Fruit fly (Drosophila melanogaster) whole organism, embryonic: ENCODE measurements around the gene mtsh.

ENCODE experiments used
- Ada2b ChIP-seq: fragments of 200-800 bp; sonication (Bioruptor generic); IDR thresholded peaks from 2 replicates; pipeline ENCODE4 v1.3.6; 2022; ENCODE audit warnings: missing biosample characterization, missing genetic modification characterization
- Antp ChIP-seq: fragments of 200-800 bp; sonication (Bioruptor generic); optimal IDR thresholded peaks from 3 replicates; lab custom pipeline; 2016; ENCODE audit warnings: missing biosample characterization, missing genetic modification characterization
- B-H2 ChIP-seq: fragments of 200-800 bp; sonication (Bioruptor generic); optimal IDR thresholded peaks from 2 replicates; lab custom pipeline; 2018; ENCODE audit warnings: missing biosample characterization, mild to moderate bottlenecking, missing genetic modification characterization
- CG10565 ChIP-seq: fragments of 200-800 bp; sonication (Bioruptor generic); optimal IDR thresholded peaks from 3 replicates; lab custom pipeline; 2016; ENCODE audit warnings: missing biosample characterization, mild to moderate bottlenecking, missing genetic modification characterization
- CG10654 ChIP-seq: fragments of 200-800 bp; sonication (Bioruptor generic); optimal IDR thresholded peaks from 2 replicates; lab custom pipeline; 2016; ENCODE audit warnings: missing biosample characterization, missing genetic modification characterization
- CG11085 ChIP-seq: fragments of 200-800 bp; sonication (Bioruptor generic); IDR thresholded peaks from 2 replicates; pipeline ENCODE4 v1.3.6; 2022; ENCODE audit warnings: missing biosample characterization, missing genetic modification characterization
- CG11504 ChIP-seq: fragments of 200-800 bp; sonication (Bioruptor generic); optimal IDR thresholded peaks from 3 replicates; lab custom pipeline; 2019; ENCODE audit warnings: missing biosample characterization, mild to moderate bottlenecking, missing genetic modification characterization, moderate library complexity
- CG11695 ChIP-seq: fragments of 200-800 bp; sonication (Bioruptor generic); IDR thresholded peaks from 3 replicates; pipeline ENCODE4 v1.3.6; 2022; ENCODE audit warnings: missing biosample characterization, missing genetic modification characterization
- CG12219 ChIP-seq: fragments of 200-800 bp; sonication (Bioruptor generic); optimal IDR thresholded peaks from 3 replicates; lab custom pipeline; 2018; ENCODE audit warnings: missing biosample characterization, mild to moderate bottlenecking, missing genetic modification characterization
- CG12236 ChIP-seq: fragments of 200-800 bp; sonication (Bioruptor generic); optimal IDR thresholded peaks from 2 replicates; lab custom pipeline; 2016; ENCODE audit warnings: missing biosample characterization, missing genetic modification characterization
- CG12299 ChIP-seq: fragments of 200-800 bp; sonication (Bioruptor generic); optimal IDR thresholded peaks from 2 replicates; lab custom pipeline; 2018; ENCODE audit warnings: missing biosample characterization, mild to moderate bottlenecking, missing genetic modification characterization
- CG12769 ChIP-seq: fragments of 200-800 bp; sonication (Bioruptor generic); optimal IDR thresholded peaks from 2 replicates; lab custom pipeline; 2019; ENCODE audit warnings: missing biosample characterization, mild to moderate bottlenecking, missing genetic modification characterization, moderate library complexity
- CG13624 ChIP-seq: fragments of 200-800 bp; sonication (Bioruptor generic); optimal IDR thresholded peaks from 2 replicates; lab custom pipeline; 2016; ENCODE audit warnings: missing biosample characterization, missing genetic modification characterization
- CG15514 ChIP-seq: fragments of 200-800 bp; sonication (Bioruptor generic); optimal IDR thresholded peaks from 3 replicates; lab custom pipeline; 2017; ENCODE audit warnings: missing biosample characterization, missing genetic modification characterization, mild to moderate bottlenecking, moderate library complexity, missing genetic modification reagents
- CG15696 ChIP-seq: fragments of 200-800 bp; sonication (Bioruptor generic); optimal IDR thresholded peaks from 2 replicates; lab custom pipeline; 2019; ENCODE audit warnings: missing biosample characterization, mild to moderate bottlenecking, missing genetic modification characterization, moderate library complexity
- CG17328 ChIP-seq: fragments of 200-800 bp; sonication (Bioruptor generic); IDR thresholded peaks from 2 replicates; pipeline ENCODE4 v1.3.6; 2022; ENCODE audit warnings: missing biosample characterization, missing genetic modification characterization
- CG17361 ChIP-seq: fragments of 200-800 bp; sonication (Bioruptor generic); IDR thresholded peaks from 3 replicates; pipeline ENCODE4 v1.3.6; 2022; ENCODE audit warnings: missing biosample characterization, missing genetic modification characterization
- CG18011 ChIP-seq: fragments of 200-800 bp; sonication (Bioruptor generic); optimal IDR thresholded peaks from 2 replicates; lab custom pipeline; 2017; ENCODE audit warnings: missing biosample characterization, missing genetic modification characterization, mild to moderate bottlenecking, moderate library complexity, missing genotype
- CG2120 ChIP-seq: fragments of 200-800 bp; sonication (Bioruptor generic); optimal IDR thresholded peaks from 3 replicates; lab custom pipeline; 2016; ENCODE audit warnings: missing biosample characterization, missing genetic modification characterization
- CG2889 ChIP-seq: fragments of 200-800 bp; sonication (Bioruptor generic); IDR thresholded peaks from 3 replicates; pipeline ENCODE4 v1.3.6; 2022; ENCODE audit warnings: missing biosample characterization, missing genetic modification characterization
- CG31388 ChIP-seq: fragments of 200-800 bp; sonication (Bioruptor generic); optimal IDR thresholded peaks from 2 replicates; lab custom pipeline; 2016; ENCODE audit warnings: missing biosample characterization, missing genetic modification characterization
- CG34422 ChIP-seq: fragments of 200-800 bp; sonication (Bioruptor generic); IDR thresholded peaks from 3 replicates; pipeline ENCODE4 v1.3.6; 2022; ENCODE audit warnings: missing biosample characterization, missing genetic modification characterization
- CG3726 ChIP-seq: fragments of 200-800 bp; sonication (Bioruptor generic); IDR thresholded peaks from 3 replicates; pipeline ENCODE4, ENCODE4 v1.3.6; 2022; ENCODE audit warnings: missing biosample characterization, missing genetic modification characterization
- CG42726 ChIP-seq: fragments of 200-800 bp; sonication (Bioruptor generic); IDR thresholded peaks from 2 replicates; pipeline ENCODE4 v1.3.6; 2022; ENCODE audit warnings: missing biosample characterization, missing genetic modification characterization; ENCODE audit not compliant: partially characterized antibody
- CG6689 ChIP-seq: fragments of 200-800 bp; sonication (Bioruptor generic); IDR thresholded peaks from 2 replicates; pipeline ENCODE4 v1.3.6; 2022; ENCODE audit warnings: missing biosample characterization, missing genetic modification characterization
- CG7556 ChIP-seq: fragments of 200-800 bp; sonication (Bioruptor generic); optimal IDR thresholded peaks from 2 replicates; lab custom pipeline; 2017; ENCODE audit warnings: missing biosample characterization, mild to moderate bottlenecking, missing genetic modification characterization
- CG8281 ChIP-seq: fragments of 200-800 bp; sonication (Bioruptor generic); optimal IDR thresholded peaks from 2 replicates; lab custom pipeline; 2018; ENCODE audit warnings: missing biosample characterization, mild to moderate bottlenecking, missing genetic modification characterization, moderate library complexity
- CG8290 ChIP-seq, 3 experiments: fragments of 200-800 bp; sonication (Bioruptor generic); optimal IDR thresholded peaks; 2 replicates each; lab custom pipeline; 2016 to 2019; ENCODE audit warnings: missing biosample characterization in 3 of 3, missing genetic modification characterization in 3 of 3, mild to moderate bottlenecking in 2 of 3, moderate library complexity in 1 of 3
- CG8944 ChIP-seq: fragments of 200-800 bp; sonication (Bioruptor generic); optimal IDR thresholded peaks from 3 replicates; lab custom pipeline; 2016; ENCODE audit warnings: missing biosample characterization, missing genetic modification characterization
- CG9876 ChIP-seq: fragments of 200-800 bp; sonication (Bioruptor generic); optimal IDR thresholded peaks from 2 replicates; lab custom pipeline; 2016; ENCODE audit warnings: missing biosample characterization, missing genetic modification characterization
- Dad ChIP-seq: fragments of 200-800 bp; sonication (Bioruptor generic); optimal IDR thresholded peaks from 3 replicates; lab custom pipeline; 2016; ENCODE audit warnings: missing biosample characterization, missing genetic modification characterization
- Dip3 ChIP-seq: fragments of 200-800 bp; sonication (Bioruptor generic); optimal IDR thresholded peaks from 3 replicates; lab custom pipeline; 2016; ENCODE audit warnings: missing biosample characterization, missing genetic modification characterization
- Lhr ChIP-seq: fragments of 200-800 bp; sonication (Bioruptor generic); optimal IDR thresholded peaks from 3 replicates; lab custom pipeline; 2017; ENCODE audit warnings: mild to moderate bottlenecking, missing biosample characterization, missing genetic modification reagents, missing genetic modification characterization
- Nf-YB ChIP-seq: fragments of 200-800 bp; sonication (Bioruptor generic); optimal IDR thresholded peaks from 3 replicates; lab custom pipeline; 2019; ENCODE audit warnings: missing biosample characterization, mild to moderate bottlenecking, missing genetic modification characterization, moderate library complexity
- Nf-YC ChIP-seq: fragments of 200-800 bp; optimal IDR thresholded peaks from 3 replicates; lab custom pipeline; 2019; ENCODE audit warnings: missing biosample characterization, mild to moderate bottlenecking, missing genetic modification characterization, moderate library complexity
- Ptx1 ChIP-seq: fragments of 200-800 bp; sonication (Bioruptor generic); IDR thresholded peaks from 2 replicates; pipeline ENCODE4 v1.3.6; 2022; ENCODE audit warnings: missing biosample characterization, missing genetic modification characterization
- Scr ChIP-seq: fragments of 200-800 bp; sonication (Bioruptor generic); IDR thresholded peaks from 2 replicates; pipeline ENCODE4 v1.3.6; 2022; ENCODE audit warnings: missing biosample characterization, missing genetic modification characterization; ENCODE audit not compliant: partially characterized antibody
- Side ChIP-seq: fragments of 200-800 bp; sonication (Bioruptor generic); optimal IDR thresholded peaks from 2 replicates; lab custom pipeline; 2016; ENCODE audit warnings: missing biosample characterization, missing genetic modification characterization
- Sin3A ChIP-seq: fragments of >200 bp; optimal IDR thresholded peaks from 2 replicates; lab custom pipeline; 2018
- Tbp ChIP-seq: fragments of >200 bp; optimal IDR thresholded peaks from 2 replicates; lab custom pipeline; 2018; ENCODE audit warnings: missing biosample characterization, missing genetic modification characterization
- bigmax ChIP-seq: fragments of 200-800 bp; sonication (Bioruptor generic); optimal IDR thresholded peaks from 2 replicates; lab custom pipeline; 2018; ENCODE audit warnings: missing biosample characterization, mild to moderate bottlenecking, missing genetic modification characterization
- caup ChIP-seq: fragments of 200-800 bp; sonication (Bioruptor generic); optimal IDR thresholded peaks from 3 replicates; lab custom pipeline; 2017; ENCODE audit warnings: missing biosample characterization, mild to moderate bottlenecking, missing genetic modification characterization, moderate library complexity; ENCODE audit not compliant: severe bottlenecking
- dmrt99B ChIP-seq: fragments of 200-800 bp; sonication (Bioruptor generic); optimal IDR thresholded peaks from 2 replicates; lab custom pipeline; 2018; ENCODE audit warnings: missing biosample characterization, mild to moderate bottlenecking, missing genetic modification characterization, moderate library complexity
- lola ChIP-seq, 3 experiments: fragments of >200 bp in 2 of 3; fragments of 200-800 bp in 1 of 3; sonication (Bioruptor generic) in 1 of 3; optimal IDR thresholded peaks; 2 replicates each; lab custom pipeline; 2017 to 2019; ENCODE audit warnings: missing biosample characterization in 3 of 3, missing genetic modification characterization in 3 of 3, mild to moderate bottlenecking in 1 of 3, moderate library complexity in 1 of 3
- pb ChIP-seq: fragments of 200-800 bp; sonication (Bioruptor generic); optimal IDR thresholded peaks from 3 replicates; lab custom pipeline; 2016; ENCODE audit warnings: missing biosample characterization, missing genetic modification characterization
- row ChIP-seq: fragments of 200-800 bp; sonication (Bioruptor generic); IDR thresholded peaks from 3 replicates; pipeline ENCODE4 v1.3.6; 2022; ENCODE audit warnings: missing biosample characterization, missing genetic modification characterization
- schlank ChIP-seq: fragments of 200-800 bp; sonication (Bioruptor generic); optimal IDR thresholded peaks from 2 replicates; lab custom pipeline; 2018; ENCODE audit warnings: missing biosample characterization, mild to moderate bottlenecking, missing genetic modification characterization
- seq ChIP-seq: fragments of 200-800 bp; sonication (Bioruptor generic); IDR thresholded peaks from 2 replicates; pipeline ENCODE4 v1.3.6; 2022; ENCODE audit warnings: missing biosample characterization, missing genetic modification characterization
- stwl ChIP-seq: fragments of 200-800 bp; sonication (Bioruptor generic); optimal IDR thresholded peaks from 3 replicates; lab custom pipeline; 2018; ENCODE audit warnings: missing biosample characterization, mild to moderate bottlenecking, missing genetic modification characterization, moderate library complexity
- vfl ChIP-seq: fragments of 200-800 bp; sonication (Bioruptor generic); optimal IDR thresholded peaks from 2 replicates; lab custom pipeline; 2016; ENCODE audit warnings: missing biosample characterization, missing genetic modification characterization
- yki ChIP-seq: fragments of >200 bp; optimal IDR thresholded peaks from 3 replicates; lab custom pipeline; 2018

The mtsh gene

dm6 chr2L:8289352-8290091 lies 30.2 kb downstream of the mtsh start (continued):
- TF ChIP-seq CG10565 (GFP tag; lab: Kevin White, UChicago) (no peak), yki (lab: Kevin White, UChicago) (no peak), CG8281 (no peak), CG12299 (tag; lab: Kevin White, UChicago) (no peak), CG8290 (GFP tag; optimal IDR thresholded peaks at IDR 0.05; lab: Kevin White, UChicago) (no peak), CG8290 (tag; optimal IDR thresholded peaks at IDR 0.05; lab: Kevin White, UChicago) (no peak), seq (GFP tag; lab: Robert Waterston, UW) (no peak), CG2120 (GFP tag; lab: Kevin White, UChicago) (no peak), CG7556 (GFP tag; lab: Kevin White, UChicago) (no peak), CG6689 (no peak), Nf-YB (no peak), vfl (no peak), bigmax (GFP tag; lab: Kevin White, UChicago) (no peak), CG12219 (no peak), CG31388 (no peak), CG3726 (GFP tag; lab: Robert Waterston, UW) (no peak), Sin3A (lab: Kevin White, UChicago) (no peak), caup (GFP tag; lab: Kevin White, UChicago) (no peak), B-H2 (GFP tag; lab: Kevin White, UChicago) (no peak), lola (GFP tag; optimal IDR thresholded peaks at IDR 0.05; lab: Kevin White, UChicago) (peak in 1 of 3 experiments; percentile 9), CG15696 (tag; lab: Kevin White, UChicago) (peak; percentile 53), row (GFP tag; lab: Robert Waterston, UW) (no peak), CG17361 (GFP tag; lab: Robert Waterston, UW) (no peak), Side (no peak), Dip3 (GFP tag; lab: Kevin White, UChicago) (no peak), CG17328 (GFP tag; lab: Robert Waterston, UW) (no peak), dmrt99B (tag; lab: Kevin White, UChicago) (no peak), Antp (GFP tag; lab: Kevin White, UChicago) (no peak), CG10654 (GFP tag; lab: Kevin White, UChicago) (no peak), CG34422 (GFP tag; lab: Robert Waterston, UW) (no peak), Scr (GFP tag; lab: Robert Waterston, UW) (no peak), CG11695 (no peak), CG11085 (no peak), CG42726 (GFP tag; lab: Robert Waterston, UW) (no peak), schlank (no peak), Ada2b (GFP tag; lab: Robert Waterston, UW) (no peak), Ptx1 (no peak), CG9876 (GFP tag; lab: Kevin White, UChicago) (no peak), stwl (no peak), Tbp (GFP tag; lab: Kevin White, UChicago) (no peak), Nf-YC (tag; lab: Kevin White, UChicago) (no peak), CG12236 (GFP tag; lab: Kevin White, UChicago) (no peak), CG18011 (GFP tag; lab: Kevin White, UChicago) (no peak), Dad (GFP tag; lab: Kevin White, UChicago) (no peak), CG15514 (GFP tag; lab: Kevin White, UChicago) (no peak), CG2889 (GFP tag; lab: Robert Waterston, UW) (no peak), pb (GFP tag; lab: Kevin White, UChicago) (no peak), CG11504 (tag; lab: Kevin White, UChicago) (no peak), CG12769 (tag; lab: Kevin White, UChicago) (no peak), Lhr (GFP tag; lab: Kevin White, UChicago) (no peak), CG8944 (GFP tag; lab: Kevin White, UChicago) (no peak), CG13624 (no peak)
